Worm (Caenorhabditis elegans) whole organism, late embryonic: ENCODE results near the gene lpr-7.

Source experiments
- C38D4.7 ChIP-seq: fragments of 200-800 bp; sonication (Bioruptor generic); optimal IDR thresholded peaks from 2 replicates; lab custom pipeline; 2018; ENCODE audit warnings: mild to moderate bottlenecking, missing genetic modification characterization, moderate library complexity, missing compliant biosample characterization
- ceh-6 ChIP-seq: fragments of 200-800 bp; sonication (Bioruptor generic); optimal IDR thresholded peaks from 2 replicates; lab custom pipeline; 2018; ENCODE audit warnings: mild to moderate bottlenecking, missing genetic modification characterization, missing compliant biosample characterization
- sox-4 ChIP-seq: sonication (generic microtip); optimal IDR thresholded peaks from 2 replicates; lab custom pipeline; 2017; ENCODE audit warnings: mild to moderate bottlenecking, missing genetic modification characterization, inconsistent platforms, missing compliant biosample characterization
- tbx-2 ChIP-seq: sonication (generic microtip); optimal IDR thresholded peaks from 2 replicates; lab custom pipeline; 2016; ENCODE audit warnings: missing genetic modification characterization, missing compliant biosample characterization
- tbx-7 ChIP-seq: sonication (generic microtip); optimal IDR thresholded peaks from 2 replicates; lab custom pipeline; 2016; ENCODE audit warnings: missing genotype, missing genetic modification characterization, missing compliant biosample characterization

DNA sequence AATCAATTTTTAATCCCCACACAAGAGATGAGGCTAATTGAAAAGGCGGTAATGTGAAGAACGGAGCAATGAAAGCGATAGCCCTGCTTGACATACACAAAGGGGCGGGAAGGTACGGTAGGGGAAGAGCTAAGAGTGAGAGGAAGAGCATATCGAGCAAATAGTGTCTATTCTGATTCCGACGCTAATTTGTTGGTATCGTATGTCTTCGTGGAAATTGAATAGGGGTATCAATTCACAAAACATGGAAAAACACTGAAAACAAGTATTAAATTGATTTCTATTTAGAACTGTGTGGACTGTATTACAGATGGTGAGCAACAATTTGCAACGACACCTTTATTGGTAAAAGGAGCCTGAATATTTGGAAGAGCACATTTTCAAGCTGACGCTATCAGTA lies 19.1 kb upstream of the lpr-7 start, which contains the start of gene pha-2:
- no peak for TF ChIP-seq tbx-7 (tag; lab: Kevin White, UChicago)
- TF ChIP-seq tbx-2 = no peak
- no peak for TF ChIP-seq ceh-6 (GFP tag; lab: Kevin White, UChicago)
- no peak for TF ChIP-seq C38D4.7
- TF ChIP-seq sox-4 (tag; lab: Kevin White, UChicago) = no peak
